Fruit fly (Drosophila melanogaster) whole organism, prepupa: ENCODE data around the gene Spec2.

Experiments used
- Blimp-1 ChIP-seq: fragments of 200-800 bp; sonication (Bioruptor generic); optimal IDR thresholded peaks from 3 replicates; lab custom pipeline; 2017; ENCODE audit warnings: missing biosample characterization, missing genetic modification characterization, mild to moderate bottlenecking, moderate library complexity, missing genetic modification reagents
- CG15336 ChIP-seq: fragments of 200-800 bp; sonication (Bioruptor generic); IDR thresholded peaks from 2 replicates; pipeline ENCODE4 v1.3.6; 2022; ENCODE audit warnings: missing biosample characterization, missing genetic modification characterization
- CG1621 ChIP-seq: fragments of 200-800 bp; sonication (Bioruptor generic); optimal IDR thresholded peaks from 3 replicates; lab custom pipeline; 2018; ENCODE audit warnings: missing biosample characterization, mild to moderate bottlenecking, missing genetic modification characterization
- CG3032 ChIP-seq: fragments of 200-800 bp; optimal IDR thresholded peaks from 2 replicates; lab custom pipeline; 2019; ENCODE audit warnings: missing biosample characterization, mild to moderate bottlenecking, missing genetic modification characterization, moderate library complexity
- CG31627 ChIP-seq: fragments of 200-800 bp; sonication (Bioruptor generic); optimal IDR thresholded peaks from 3 replicates; lab custom pipeline; 2016; ENCODE audit warnings: missing biosample characterization, missing genetic modification characterization
- CG3919 ChIP-seq: fragments of 200-800 bp; sonication (Bioruptor generic); optimal IDR thresholded peaks from 3 replicates; lab custom pipeline; 2016; ENCODE audit warnings: missing biosample characterization, missing genetic modification characterization
- CG4318 ChIP-seq: fragments of 200-800 bp; sonication (Bioruptor generic); optimal IDR thresholded peaks from 3 replicates; lab custom pipeline; 2017; ENCODE audit warnings: missing biosample characterization, mild to moderate bottlenecking, missing genetic modification characterization
- CG6854 ChIP-seq: fragments of 200-800 bp; sonication (Bioruptor generic); optimal IDR thresholded peaks from 2 replicates; lab custom pipeline; 2017; ENCODE audit warnings: missing biosample characterization, mild to moderate bottlenecking, missing genetic modification characterization
- CG8632 ChIP-seq: fragments of 200-800 bp; sonication (Bioruptor generic); optimal IDR thresholded peaks from 3 replicates; lab custom pipeline; 2016; ENCODE audit warnings: missing biosample characterization, missing genetic modification characterization
- Eip78C ChIP-seq: fragments of 200-800 bp; sonication (Bioruptor generic); peaks from one replicate; lab custom pipeline; 2016; ENCODE audit warnings: missing biosample characterization, missing genetic modification characterization
- Eip93F ChIP-seq: fragments of 200-800 bp; sonication (Bioruptor generic); optimal IDR thresholded peaks from 2 replicates; lab custom pipeline; 2016; ENCODE audit warnings: missing biosample characterization, mild to moderate bottlenecking, missing genetic modification characterization
- Ets21C ChIP-seq: fragments of 200-800 bp; sonication (Bioruptor generic); optimal IDR thresholded peaks from 3 replicates; lab custom pipeline; 2016; ENCODE audit warnings: missing biosample characterization, missing genetic modification characterization
- Ets96B ChIP-seq: fragments of 200-800 bp; optimal IDR thresholded peaks from 2 replicates; lab custom pipeline; 2019; ENCODE audit warnings: missing biosample characterization, mild to moderate bottlenecking, missing genetic modification characterization, moderate library complexity
- Gug ChIP-seq: fragments of 200-800 bp; sonication (Bioruptor generic); IDR thresholded peaks from 2 replicates; pipeline ENCODE4 v1.3.6; 2022; ENCODE audit warnings: missing biosample characterization, missing genetic modification characterization
- Hr38 ChIP-seq: sonication (Bioruptor generic); optimal IDR thresholded peaks from 2 replicates; lab custom pipeline; 2016; ENCODE audit warnings: missing biosample characterization, missing genetic modification characterization
- Hr39 ChIP-seq: fragments of 200-800 bp; sonication (Bioruptor generic); optimal IDR thresholded peaks from 2 replicates; lab custom pipeline; 2016; ENCODE audit warnings: missing biosample characterization, missing genetic modification characterization
- Lpt ChIP-seq: fragments of 200-800 bp; sonication (Bioruptor generic); optimal IDR thresholded peaks from 3 replicates; lab custom pipeline; 2016; ENCODE audit warnings: missing biosample characterization, missing genetic modification characterization
- OdsH ChIP-seq: fragments of 200-800 bp; sonication (Bioruptor generic); optimal IDR thresholded peaks from 3 replicates; lab custom pipeline; 2016; ENCODE audit warnings: missing biosample characterization, missing genetic modification characterization
- Smox ChIP-seq: fragments of 200-800 bp; sonication (Bioruptor generic); optimal IDR thresholded peaks from 3 replicates; lab custom pipeline; 2016; ENCODE audit warnings: missing biosample characterization, missing genetic modification characterization
- Sox15 ChIP-seq: fragments of 200-800 bp; sonication (Bioruptor generic); optimal IDR thresholded peaks from 3 replicates; lab custom pipeline; 2016; ENCODE audit warnings: missing biosample characterization, missing genetic modification characterization
- achi ChIP-seq: fragments of 200-800 bp; sonication (Bioruptor generic); optimal IDR thresholded peaks from 3 replicates; lab custom pipeline; 2016; ENCODE audit warnings: missing biosample characterization, missing genetic modification characterization
- cyc ChIP-seq: fragments of 200-800 bp; sonication (Bioruptor generic); optimal IDR thresholded peaks from 3 replicates; lab custom pipeline; 2016; ENCODE audit warnings: missing biosample characterization, missing genetic modification characterization
- dac ChIP-seq: fragments of 200-800 bp; sonication (Bioruptor generic); optimal IDR thresholded peaks from 2 replicates; lab custom pipeline; 2017; ENCODE audit warnings: missing biosample characterization, mild to moderate bottlenecking, missing genetic modification characterization
- dsx ChIP-seq: fragments of 200-800 bp; optimal IDR thresholded peaks from 3 replicates; lab custom pipeline; 2019; ENCODE audit warnings: missing biosample characterization, mild to moderate bottlenecking, missing genetic modification characterization, moderate library complexity; ENCODE audit not compliant: poor library complexity, severe bottlenecking
- eg ChIP-seq: fragments of 200-800 bp; sonication (Bioruptor generic); IDR thresholded peaks from 3 replicates; pipeline ENCODE4 v1.3.6; 2022; ENCODE audit warnings: missing biosample characterization, missing genetic modification characterization
- esn ChIP-seq: fragments of 200-800 bp; sonication (Bioruptor generic); optimal IDR thresholded peaks from 2 replicates; lab custom pipeline; 2016; ENCODE audit warnings: missing biosample characterization, mild to moderate bottlenecking, missing genetic modification characterization, moderate library complexity
- fd59A ChIP-seq: fragments of 200-800 bp; sonication (Bioruptor generic); optimal IDR thresholded peaks from 2 replicates; lab custom pipeline; 2017; ENCODE audit warnings: missing biosample characterization, mild to moderate bottlenecking, missing genetic modification characterization, missing genetic modification reagents
- fkh ChIP-seq: fragments of 200-800 bp; sonication (Bioruptor generic); optimal IDR thresholded peaks from 3 replicates; lab custom pipeline; 2017; ENCODE audit warnings: missing biosample characterization, mild to moderate bottlenecking, missing genetic modification characterization, moderate library complexity
- lz ChIP-seq: fragments of 200-800 bp; sonication (Bioruptor generic); optimal IDR thresholded peaks from 3 replicates; lab custom pipeline; 2016; ENCODE audit warnings: missing biosample characterization, missing genetic modification characterization
- net ChIP-seq: fragments of 200-800 bp; sonication (Bioruptor generic); optimal IDR thresholded peaks from 3 replicates; lab custom pipeline; 2016; ENCODE audit warnings: missing biosample characterization, missing genetic modification characterization
- pdm3 ChIP-seq: fragments of 200-800 bp; sonication (Bioruptor generic); optimal IDR thresholded peaks from 3 replicates; lab custom pipeline; 2016; ENCODE audit warnings: missing biosample characterization, missing genetic modification characterization
- salr ChIP-seq, 2 experiments: fragments of 200-800 bp; sonication (Bioruptor generic); optimal IDR thresholded peaks; 3 replicates each; lab custom pipeline; 2016 to 2018; ENCODE audit warnings: missing biosample characterization in 2 of 2, missing genetic modification characterization in 2 of 2, mild to moderate bottlenecking in 1 of 2
- svp ChIP-seq: fragments of 200-800 bp; sonication (Bioruptor generic); peaks from one replicate; lab custom pipeline; 2016; ENCODE audit warnings: missing biosample characterization, missing genetic modification characterization
- topi ChIP-seq: fragments of 200-800 bp; sonication (Bioruptor generic); optimal IDR thresholded peaks from 3 replicates; lab custom pipeline; 2016; ENCODE audit warnings: missing biosample characterization, missing genetic modification characterization

The Spec2 gene

DNA sequence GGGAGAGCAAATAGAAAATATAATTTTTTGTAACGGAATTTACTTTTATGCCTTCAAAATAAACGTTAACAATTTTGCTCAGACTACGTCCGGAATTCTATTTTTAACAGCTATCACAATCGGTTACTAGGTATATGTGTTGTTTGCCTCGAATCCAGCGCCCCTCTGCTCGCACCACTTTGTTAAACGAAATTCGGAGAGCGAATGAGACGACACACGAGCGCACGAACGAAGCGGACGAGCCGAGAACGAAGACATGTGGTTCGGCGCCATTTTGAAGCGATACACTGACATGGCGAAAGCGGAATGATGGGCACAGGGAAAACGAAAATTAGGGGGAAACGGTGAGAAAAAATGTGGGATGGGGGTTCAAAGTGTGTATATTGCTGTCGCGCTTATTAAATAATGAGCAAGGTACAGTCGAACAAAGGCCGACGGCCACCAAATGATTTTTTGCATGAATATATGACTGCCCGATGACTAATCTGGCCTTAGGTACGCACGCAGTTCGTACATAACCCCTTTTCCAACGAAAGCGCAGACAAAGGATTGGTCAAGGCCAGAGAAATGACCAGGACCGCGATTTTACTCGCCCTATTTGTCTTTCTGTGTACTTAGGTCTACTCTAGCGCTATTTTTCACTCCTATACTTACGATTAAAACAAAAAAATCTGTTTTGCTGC is 23.4 kb downstream of the Spec2 start (continued):
- TF ChIP-seq Eip93F (GFP tag; lab: Kevin White, UChicago): peak; percentile 58
- no peak for TF ChIP-seq Hr38 (GFP tag; lab: Kevin White, UChicago)
- TF ChIP-seq CG15336 (GFP tag; lab: Robert Waterston, UW): no peak
- TF ChIP-seq Lpt (GFP tag; lab: Kevin White, UChicago): peak; percentile 11
- TF ChIP-seq CG4318 (GFP tag; lab: Kevin White, UChicago): no peak
- TF ChIP-seq dac (GFP tag; lab: Kevin White, UChicago): no peak
- no peak for TF ChIP-seq CG31627 (GFP tag; lab: Kevin White, UChicago)
- TF ChIP-seq OdsH (GFP tag; lab: Kevin White, UChicago): no peak
- TF ChIP-seq topi (GFP tag; lab: Kevin White, UChicago): no peak

DNA sequence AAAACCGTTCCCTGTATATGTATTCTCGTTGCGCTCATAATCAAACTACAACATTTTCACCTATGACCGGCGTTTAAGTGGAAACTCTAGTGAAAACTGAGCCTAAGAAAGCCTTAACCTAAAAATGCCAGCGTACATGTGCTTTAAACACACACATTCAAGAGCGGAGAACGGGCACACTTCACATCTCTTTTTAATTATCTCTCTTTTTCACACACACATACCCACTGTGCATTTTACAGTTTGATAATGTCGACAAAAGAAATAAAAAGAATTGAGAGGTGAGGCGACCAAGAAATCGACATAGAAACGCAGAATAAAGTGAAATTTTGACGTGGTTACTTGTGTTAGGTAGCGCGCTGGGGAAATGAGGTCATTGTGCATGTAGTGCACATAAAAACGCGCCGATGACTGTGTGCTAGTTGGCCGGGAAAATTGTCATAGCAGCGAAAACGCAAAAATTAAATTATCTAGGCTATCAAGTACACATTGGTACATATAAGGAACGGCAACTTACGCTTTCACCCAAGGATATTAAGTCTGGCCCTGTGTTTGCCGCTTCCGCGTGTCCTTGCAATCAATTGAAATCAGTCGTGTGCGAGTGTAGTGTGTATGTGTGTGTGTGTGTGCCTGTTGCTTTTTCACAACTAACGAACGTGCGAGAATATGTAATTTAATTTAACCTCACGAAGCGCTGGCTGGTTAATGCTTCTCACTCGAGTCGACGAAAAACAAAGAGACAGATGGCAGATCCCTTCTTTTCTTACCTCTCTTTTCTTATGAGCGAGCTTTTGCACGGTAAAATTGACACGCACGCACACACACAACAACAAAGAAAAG is 24.2 kb downstream of the Spec2 start:
- TF ChIP-seq Eip78C (GFP tag; lab: Kevin White, UChicago) (peak; percentile 14), cyc (GFP tag; lab: Kevin White, UChicago) (no peak), OdsH (GFP tag; lab: Kevin White, UChicago) (no peak), achi (no peak), Blimp-1 (GFP tag; lab: Kevin White, UChicago) (peak; percentile 18), Ets21C (GFP tag; lab: Kevin White, UChicago) (no peak)

DNA sequence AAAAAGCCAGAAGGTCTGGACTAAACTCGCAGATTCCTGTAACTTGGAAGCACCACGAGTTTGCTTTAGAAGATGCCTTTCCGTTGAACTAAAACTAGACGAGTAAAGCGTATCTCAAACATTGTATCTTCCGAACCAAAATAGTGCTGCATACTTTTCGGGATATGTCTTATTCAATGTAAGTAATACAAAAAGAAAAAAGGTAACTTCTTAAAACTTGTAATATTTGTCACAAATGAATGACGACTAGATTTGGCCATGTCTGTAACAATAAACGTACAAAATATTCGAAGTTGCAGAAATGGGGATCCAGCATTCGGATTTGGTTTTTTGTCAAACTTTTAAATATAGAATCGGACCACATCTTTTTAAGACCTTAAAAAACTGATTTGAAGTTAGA is 29.0 kb downstream of the Spec2 start:
- TF ChIP-seq dsx (GFP tag; lab: Kevin White, UChicago) (peak; percentile 97), OdsH (GFP tag; lab: Kevin White, UChicago) (no peak), eg (GFP tag; lab: Robert Waterston, UW) (0 out of 3 replicates have a peak, but pooled peaks have one; percentile 22), salr (GFP tag; optimal IDR thresholded peaks at IDR 0.05; lab: Kevin White, UChicago) (no peak)

DNA sequence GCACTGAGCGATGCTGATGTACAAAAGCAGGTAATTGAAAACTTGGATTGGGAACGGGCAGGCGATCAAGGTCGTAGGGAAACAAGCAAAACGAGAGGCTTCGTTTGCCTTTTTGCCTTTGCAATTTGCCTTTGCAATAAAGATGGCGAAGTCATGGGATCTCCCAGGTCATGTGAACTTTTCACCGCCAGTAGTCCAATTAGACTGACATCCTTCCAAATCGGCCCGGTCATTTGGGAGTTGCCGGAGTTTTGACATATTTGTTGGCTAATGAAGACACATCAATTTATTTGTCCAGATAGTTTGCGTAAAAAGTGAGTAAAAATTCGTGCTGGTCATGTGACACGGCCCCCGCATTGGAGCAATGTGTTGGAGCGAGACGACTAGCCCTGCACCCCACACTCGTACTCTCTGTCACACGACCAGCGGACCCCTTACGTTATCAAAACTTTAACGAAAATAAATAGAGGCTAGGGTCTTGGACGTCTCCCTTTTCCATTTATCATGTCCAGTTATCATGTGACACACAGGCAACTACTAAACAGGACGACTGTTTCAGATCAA is 31.8 kb downstream of the Spec2 start:
- TF ChIP-seq Lpt (GFP tag; lab: Kevin White, UChicago) (no peak), CG1621 (no peak), svp (GFP tag; lab: Kevin White, UChicago) (peak; percentile 93), CG3919 (GFP tag; lab: Kevin White, UChicago) (no peak), CG8632 (no peak), Eip78C (GFP tag; lab: Kevin White, UChicago) (peak; percentile 52), Ets96B (no peak), pdm3 (GFP tag; lab: Kevin White, UChicago) (no peak), fd59A (GFP tag; lab: Kevin White, UChicago) (no peak), fkh (peak; percentile 53)
- TF ChIP-seq, all 60 proteins: peak for 3

DNA sequence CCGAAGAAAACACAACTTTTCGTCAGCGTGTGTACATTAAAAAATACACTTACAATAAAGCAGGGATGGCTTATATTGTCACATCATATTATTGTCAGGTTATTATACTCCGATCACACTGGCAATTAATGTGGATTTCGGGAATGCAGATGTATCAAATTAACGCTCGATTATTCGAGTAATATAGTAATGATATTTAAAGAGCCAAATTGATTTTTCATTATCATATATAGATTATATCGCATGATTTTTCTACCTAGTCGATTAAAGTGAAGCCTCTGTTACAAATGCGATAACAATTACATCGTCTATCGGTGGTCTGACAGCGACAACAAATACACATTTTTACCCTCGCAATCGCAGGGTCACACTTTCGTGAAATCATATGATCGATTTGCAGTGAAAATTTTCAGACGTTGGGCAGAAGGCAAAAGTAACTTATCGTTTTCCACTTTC is 32.5 kb downstream of the Spec2 start, which contains the start of the genes noi and Vha26:
noi (minus strand) TSS at position 62 of the 456 bp plus-strand sequence.
Vha26 (plus strand) TSS at position 366 of the 456 bp plus-strand sequence.
- TF ChIP-seq CG1621: peak; percentile 9
- TF ChIP-seq CG31627 (GFP tag; lab: Kevin White, UChicago): peak; percentile 49
- TF ChIP-seq CG3032 (tag; lab: Kevin White, UChicago): peak; percentile 58
- TF ChIP-seq Ets96B: peak; percentile 7
- no peak for TF ChIP-seq pdm3 (GFP tag; lab: Kevin White, UChicago)
- no peak for TF ChIP-seq Hr39
- peak; percentile 61 for TF ChIP-seq Eip78C (GFP tag; lab: Kevin White, UChicago)
- TF ChIP-seq OdsH (GFP tag; lab: Kevin White, UChicago): no peak
- no peak for TF ChIP-seq dac (GFP tag; lab: Kevin White, UChicago)
- peak; percentile 20 for TF ChIP-seq topi (GFP tag; lab: Kevin White, UChicago)
- TF ChIP-seq achi: peak; percentile 95
- no peak for TF ChIP-seq svp (GFP tag; lab: Kevin White, UChicago)
- TF ChIP-seq dsx (GFP tag; lab: Kevin White, UChicago): peak; percentile 38
- TF ChIP-seq lz (GFP tag; lab: Kevin White, UChicago): peak; percentile 26
- peak; percentile 2 for TF ChIP-seq Sox15 (GFP tag; lab: Kevin White, UChicago)
- TF ChIP-seq Gug: no peak
- TF ChIP-seq cyc (GFP tag; lab: Kevin White, UChicago): peak; percentile 37
- TF ChIP-seq fkh: peak; percentile 92
- no peak for TF ChIP-seq fd59A (GFP tag; lab: Kevin White, UChicago)
- no peak for TF ChIP-seq net (GFP tag; lab: Kevin White, UChicago)
- peak; percentile 11 for TF ChIP-seq esn (GFP tag; lab: Kevin White, UChicago)
- no peak for TF ChIP-seq Eip93F (GFP tag; lab: Kevin White, UChicago)
- TF ChIP-seq Smox: no peak
- no peak for TF ChIP-seq Blimp-1 (GFP tag; lab: Kevin White, UChicago)
- peak; percentile 10 for TF ChIP-seq CG6854 (GFP tag; lab: Kevin White, UChicago)
- TF ChIP-seq CG8632: no peak
